Worm (Caenorhabditis elegans) whole organism, L4 larva: ENCODE results near the gene C18E9.8.
A peak's percentile ranks its signal among the peaks of the same experiment; 100 is the strongest.

Experiments
- D1046.2 ChIP-seq: fragments of 200-800 bp; sonication (Bioruptor generic); IDR thresholded peaks from 2 replicates; pipeline ENCODE4 v1.3.6; 2022; ENCODE audit warnings: missing genetic modification characterization, missing compliant biosample characterization
- F10B5.3 ChIP-seq: sonication (generic microtip); optimal IDR thresholded peaks from 2 replicates; lab custom pipeline; 2016; ENCODE audit warnings: mild to moderate bottlenecking, missing genetic modification characterization, missing compliant biosample characterization
- F26F4.8 ChIP-seq: fragments of 200-800 bp; sonication (Bioruptor generic); conservative IDR thresholded peaks from 2 replicates; pipeline ENCODE4 v1.3.6; 2022; ENCODE audit warnings: missing genetic modification characterization, missing compliant biosample characterization
- F37D6.2 ChIP-seq: sonication (generic microtip); optimal IDR thresholded peaks from 2 replicates; lab custom pipeline; 2016; ENCODE audit warnings: mild to moderate bottlenecking, missing genetic modification characterization, missing compliant biosample characterization
- F49E8.2 ChIP-seq: sonication (generic microtip); optimal IDR thresholded peaks from 2 replicates; lab custom pipeline; 2016; ENCODE audit warnings: missing compliant biosample characterization, mild to moderate bottlenecking, missing genetic modification characterization, borderline replicate concordance
- Y105C5A.15 ChIP-seq: fragments of 200-800 bp; sonication (Bioruptor generic); IDR thresholded peaks from 2 replicates; pipeline ENCODE4 v1.3.6; 2022; ENCODE audit warnings: missing genetic modification characterization, missing compliant biosample characterization
- Y48G9A.11 ChIP-seq: fragments of 200-800 bp; sonication (Bioruptor generic); IDR thresholded peaks from 2 replicates; pipeline ENCODE4 v1.3.6; 2022; ENCODE audit warnings: missing genetic modification reagents, missing genetic modification characterization, missing compliant biosample characterization
- aha-1 ChIP-seq: fragments of 150-350 bp; peaks from one replicate; lab custom pipeline; 2014; ENCODE audit warnings: missing biosample characterization, missing genetic modification characterization
- aly-2 ChIP-seq: sonication (generic microtip); optimal IDR thresholded peaks from 2 replicates; lab custom pipeline; 2018; ENCODE audit warnings: missing biosample characterization, missing genetic modification characterization
- ceh-20 ChIP-seq: fragments of 200-800 bp; sonication (Bioruptor generic); IDR thresholded peaks from 2 replicates; pipeline ENCODE4 v1.3.6; 2022; ENCODE audit warnings: missing genetic modification reagents, missing genetic modification characterization, missing compliant biosample characterization
- cey-2 ChIP-seq: sonication (generic microtip); optimal IDR thresholded peaks from 3 replicates; lab custom pipeline; 2017; ENCODE audit warnings: missing genetic modification characterization, mild to moderate bottlenecking, missing compliant biosample characterization, antibody characterized with exemption, borderline replicate concordance; ENCODE audit not compliant: insufficient read depth
- daf-12 ChIP-seq: fragments of 150-350 bp; optimal IDR thresholded peaks from 2 replicates; lab custom pipeline; 2014; ENCODE audit warnings: missing biosample characterization, missing genetic modification reagents, missing genetic modification characterization
- daf-16 ChIP-seq, 3 experiments: sonication (generic microtip); optimal IDR thresholded peaks; 2 replicates each; lab custom pipeline; 2016 to 2017; ENCODE audit warnings: missing genetic modification characterization in 3 of 3, missing genetic modification reagents in 3 of 3, mild to moderate bottlenecking in 2 of 3, missing compliant biosample characterization in 2 of 3, missing biosample characterization in 1 of 3, moderate library complexity in 1 of 3
- daf-19 ChIP-seq: fragments of 200-800 bp; sonication (Bioruptor generic); conservative IDR thresholded peaks from 2 replicates; pipeline ENCODE4 v1.3.6; 2022; ENCODE audit warnings: missing genetic modification characterization, missing compliant biosample characterization
- dmd-6 ChIP-seq: fragments of 200-800 bp; sonication (Bioruptor generic); IDR thresholded peaks from 2 replicates; pipeline ENCODE4 v1.3.6; 2022; ENCODE audit warnings: missing genetic modification reagents, missing genetic modification characterization, missing compliant biosample characterization
- dve-1 ChIP-seq: sonication (generic microtip); optimal IDR thresholded peaks from 2 replicates; lab custom pipeline; 2017; ENCODE audit warnings: antibody characterized with exemption, mild to moderate bottlenecking, missing genetic modification characterization, missing compliant biosample characterization; ENCODE audit not compliant: insufficient read depth
- egl-43 ChIP-seq: fragments of 200-800 bp; sonication (Bioruptor generic); IDR thresholded peaks from 2 replicates; pipeline ENCODE4 v1.3.6; 2022; ENCODE audit warnings: missing genetic modification reagents, missing genetic modification characterization, missing compliant biosample characterization
- fos-1 ChIP-seq: fragments of 150-350 bp; optimal IDR thresholded peaks from 2 replicates; lab custom pipeline; 2014; ENCODE audit warnings: missing biosample characterization, missing genetic modification characterization
- gei-8 ChIP-seq: fragments of 200-800 bp; sonication (Bioruptor generic); optimal IDR thresholded peaks from 2 replicates; lab custom pipeline; 2018; ENCODE audit warnings: mild to moderate bottlenecking, missing genetic modification characterization, missing compliant biosample characterization
- hif-1 ChIP-seq, 2 experiments: sonication (generic microtip); optimal IDR thresholded peaks; 2 replicates each; lab custom pipeline; 2016 to 2017; ENCODE audit warnings: missing compliant biosample characterization in 2 of 2, missing genetic modification characterization in 2 of 2, missing genetic modification reagents in 2 of 2, missing genotype in 2 of 2, mild to moderate bottlenecking in 1 of 2
- hlh-11 ChIP-seq: fragments of 200-800 bp; sonication (Bioruptor generic); optimal IDR thresholded peaks from 2 replicates; lab custom pipeline; 2018; ENCODE audit warnings: mild to moderate bottlenecking, missing genetic modification characterization, missing compliant biosample characterization
- hmg-1.1 ChIP-seq: fragments of 200-800 bp; sonication (Bioruptor generic); IDR thresholded peaks from 2 replicates; pipeline ENCODE4 v1.3.6; 2022; ENCODE audit warnings: missing genetic modification reagents, missing genetic modification characterization, missing compliant biosample characterization
- jun-1 ChIP-seq: fragments of 150-350 bp; optimal IDR thresholded peaks from 2 replicates; lab custom pipeline; 2014; ENCODE audit warnings: missing biosample characterization, missing genetic modification reagents, missing genetic modification characterization
- lin-29 ChIP-seq: fragments of 200-800 bp; sonication (Bioruptor generic); IDR thresholded peaks from 2 replicates; pipeline ENCODE4 v1.3.6; 2022; ENCODE audit warnings: missing genetic modification reagents, missing genetic modification characterization, missing compliant biosample characterization
- lin-39 ChIP-seq: fragments of 150-350 bp; optimal IDR thresholded peaks from 2 replicates; lab custom pipeline; 2014; ENCODE audit warnings: missing biosample characterization, missing genetic modification reagents, missing genetic modification characterization
- lir-3 ChIP-seq: sonication (generic microtip); optimal IDR thresholded peaks from 2 replicates; lab custom pipeline; 2016; ENCODE audit warnings: mild to moderate bottlenecking, missing genetic modification characterization, missing compliant biosample characterization
- mdl-1 ChIP-seq, 2 experiments: fragments of 150-350 bp in 1 of 2; sonication (generic microtip) in 1 of 2; optimal IDR thresholded peaks; 2 replicates each; lab custom pipeline; 2014 to 2017; ENCODE audit warnings: missing biosample characterization in 2 of 2, missing genetic modification characterization in 2 of 2
- mes-2 ChIP-seq: sonication (generic microtip); optimal IDR thresholded peaks from 2 replicates; lab custom pipeline; 2016; ENCODE audit warnings: missing genotype, mild to moderate bottlenecking, missing genetic modification characterization, missing compliant biosample characterization; ENCODE audit not compliant: poor library complexity, severe bottlenecking
- nhr-102 ChIP-seq: sonication (generic microtip); optimal IDR thresholded peaks from 2 replicates; lab custom pipeline; 2016; ENCODE audit warnings: mild to moderate bottlenecking, missing genetic modification characterization, moderate library complexity, missing compliant biosample characterization
- nhr-111 ChIP-seq: fragments of 200-800 bp; sonication (Bioruptor generic); optimal IDR thresholded peaks from 2 replicates; lab custom pipeline; 2018; ENCODE audit warnings: mild to moderate bottlenecking, missing genetic modification characterization, missing compliant biosample characterization
- nhr-25 ChIP-seq: sonication (generic microtip); optimal IDR thresholded peaks from 2 replicates; lab custom pipeline; 2017; ENCODE audit warnings: missing genetic modification characterization, mild to moderate bottlenecking, missing compliant biosample characterization, antibody characterized with exemption, moderate library complexity, borderline replicate concordance; ENCODE audit not compliant: insufficient read depth
- nhr-28 ChIP-seq: fragments of 150-350 bp; optimal IDR thresholded peaks from 2 replicates; lab custom pipeline; 2014; ENCODE audit warnings: missing biosample characterization, missing genetic modification characterization
- nhr-6 ChIP-seq: fragments of 150-350 bp; optimal IDR thresholded peaks from 2 replicates; lab custom pipeline; 2014; ENCODE audit warnings: missing biosample characterization, missing genetic modification characterization
- nhr-76 ChIP-seq: fragments of 150-350 bp; optimal IDR thresholded peaks from 2 replicates; lab custom pipeline; 2014; ENCODE audit warnings: missing biosample characterization, missing genetic modification characterization
- nhr-77 ChIP-seq: fragments of 150-350 bp; optimal IDR thresholded peaks from 2 replicates; lab custom pipeline; 2014; ENCODE audit warnings: missing biosample characterization, missing genetic modification characterization
- set-16 ChIP-seq: fragments of 200-800 bp; sonication (Bioruptor generic); IDR thresholded peaks from 2 replicates; pipeline ENCODE4 v1.3.6; 2022; ENCODE audit warnings: missing genetic modification reagents, missing genetic modification characterization, missing compliant biosample characterization
- snpc-4 ChIP-seq: fragments of 150-350 bp; optimal IDR thresholded peaks from 2 replicates; lab custom pipeline; 2014; ENCODE audit warnings: missing biosample characterization, missing genetic modification characterization
- tra-1 ChIP-seq: fragments of 200-800 bp; sonication (Bioruptor generic); IDR thresholded peaks from 2 replicates; pipeline ENCODE4 v1.3.6; 2022; ENCODE audit warnings: missing genetic modification reagents, missing genetic modification characterization, missing compliant biosample characterization
- unc-39 ChIP-seq: sonication (generic microtip); optimal IDR thresholded peaks from 2 replicates; lab custom pipeline; 2017; ENCODE audit warnings: missing biosample characterization, missing genetic modification characterization
- zfp-2 ChIP-seq: sonication (generic microtip); optimal IDR thresholded peaks from 2 replicates; lab custom pipeline; 2016; ENCODE audit warnings: mild to moderate bottlenecking, missing genetic modification characterization, missing compliant biosample characterization
- zip-2 ChIP-seq: fragments of 150-350 bp; optimal IDR thresholded peaks from 2 replicates; lab custom pipeline; 2014; ENCODE audit warnings: missing biosample characterization, missing genetic modification characterization
- ztf-7 ChIP-seq: fragments of 150-350 bp; optimal IDR thresholded peaks from 2 replicates; lab custom pipeline; 2014; ENCODE audit warnings: missing biosample characterization, missing genetic modification characterization

Gene C18E9.8

ce11 chrII:8989444-8989843, 1.6 kb upstream of the C18E9.8 start, which contains the start of gene C18E9.9:
Gene C18E9.9 (minus strand): TSS chrII:8989544.
- TF ChIP-seq Y48G9A.11 (GFP tag; lab: Robert Waterston, UW) = no peak
- TF ChIP-seq lin-29 (GFP tag; lab: Robert Waterston, UW) = no peak
- TF ChIP-seq snpc-4 (tag; lab: Kevin White, UChicago) = no peak
- TF ChIP-seq F49E8.2 = no peak
- no peak for TF ChIP-seq nhr-102 (tag; lab: Kevin White, UChicago)
- no peak for TF ChIP-seq F26F4.8 (GFP tag; lab: Robert Waterston, UW)
- TF ChIP-seq nhr-111 (GFP tag; lab: Kevin White, UChicago) = no peak
- TF ChIP-seq lir-3 = no peak
- TF ChIP-seq daf-19 = no peak
- TF ChIP-seq zip-2 (tag; lab: Kevin White, UChicago) = no peak
- TF ChIP-seq daf-12 (tag; lab: Kevin White, UChicago) = no peak
- TF ChIP-seq lin-39 = no peak
- TF ChIP-seq hmg-1.1 (GFP tag; lab: Robert Waterston, UW) = no peak
- TF ChIP-seq tra-1 (GFP tag; lab: Robert Waterston, UW) = no peak
- TF ChIP-seq fos-1 (tag; lab: Kevin White, UChicago) = no peak
- TF ChIP-seq dmd-6 (GFP tag; lab: Robert Waterston, UW) = no peak
- TF ChIP-seq aly-2 (tag; lab: Kevin White, UChicago) = no peak
- TF ChIP-seq hif-1 (tag; optimal IDR thresholded peaks at IDR 0.05; lab: Kevin White, UChicago) = no peak
- TF ChIP-seq gei-8 (GFP tag; lab: Kevin White, UChicago) = no peak
- TF ChIP-seq D1046.2 (GFP tag; lab: Robert Waterston, UW) = no peak
- peak; percentile 0 for TF ChIP-seq nhr-77 (tag; lab: Kevin White, UChicago)
- TF ChIP-seq jun-1 = no peak
- TF ChIP-seq Y105C5A.15 = no peak
- no peak for TF ChIP-seq unc-39 (tag; lab: Kevin White, UChicago)
- TF ChIP-seq daf-16 (GFP tag; optimal IDR thresholded peaks at IDR 0.05; lab: Kevin White, UChicago) = no peak
- TF ChIP-seq daf-16 (tag; optimal IDR thresholded peaks at IDR 0.05; lab: Kevin White, UChicago) = peak; percentile 38
- no peak for TF ChIP-seq egl-43 (GFP tag; lab: Robert Waterston, UW)
- peak; percentile 3 for TF ChIP-seq nhr-28 (tag; lab: Kevin White, UChicago)
- no peak for TF ChIP-seq nhr-76 (tag; lab: Kevin White, UChicago)
- no peak for TF ChIP-seq F10B5.3 (tag; lab: Kevin White, UChicago)
- no peak for TF ChIP-seq mes-2 (tag; lab: Kevin White, UChicago)
- no peak for TF ChIP-seq mdl-1 (tag; optimal IDR thresholded peaks at IDR 0.05; lab: Kevin White, UChicago)
- TF ChIP-seq nhr-25 (tag; lab: Kevin White, UChicago) = no peak
- TF ChIP-seq set-16 = no peak
- TF ChIP-seq hlh-11 (tag; lab: Kevin White, UChicago) = peak; percentile 20
- no peak for TF ChIP-seq cey-2
- peak; percentile 17 for TF ChIP-seq dve-1 (tag; lab: Kevin White, UChicago)

ce11 chrII:8982683-8983082, 5.2 kb downstream of the C18E9.8 start, which contains the start of gene C18E9.7:
Gene C18E9.7 (minus strand): TSS chrII:8982783.
- TF ChIP-seq nhr-6 (tag; lab: Kevin White, UChicago) (no peak), ceh-20 (GFP tag; lab: Robert Waterston, UW) (no peak), zfp-2 (tag; lab: Kevin White, UChicago) (no peak), lin-39 (no peak), F37D6.2 (no peak), aha-1 (tag; lab: Kevin White, UChicago) (no peak), ztf-7 (no peak)
- TF ChIP-seq, all 104 proteins: peak for 0
